Worm (Caenorhabditis elegans): ENCODE measurements around the gene C41G11.1.
A peak's percentile ranks its signal among the peaks of the same experiment; 100 is the strongest.

The C41G11.1 gene

DNA sequence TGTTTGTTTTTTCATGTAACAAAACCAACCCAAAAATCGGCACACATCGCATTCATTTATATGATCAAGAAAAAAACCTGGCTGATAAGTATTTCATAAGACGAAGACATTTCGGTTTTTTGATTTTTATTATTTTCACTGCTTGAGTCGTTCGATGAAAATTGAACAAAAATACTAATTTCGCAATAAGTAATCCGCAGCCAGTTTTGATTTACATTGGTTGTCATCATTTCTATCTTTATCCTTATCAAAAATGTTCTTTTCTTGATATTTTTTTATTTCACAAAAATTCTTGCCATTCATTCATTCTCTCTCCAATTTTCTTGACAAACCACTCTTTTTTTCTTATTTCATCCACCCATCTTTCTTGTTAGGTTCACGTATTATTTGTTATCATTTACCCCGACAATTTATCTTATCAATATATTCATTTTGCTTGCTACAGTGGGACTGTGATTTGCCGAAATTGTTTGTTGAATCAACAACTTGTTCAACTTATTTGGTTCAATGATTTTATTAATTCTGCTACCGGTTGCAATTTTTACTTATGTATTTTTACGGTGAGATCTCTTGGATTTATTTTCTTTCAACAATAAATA lies 5.8 kb downstream of the C41G11.1 start, which contains the start of gene cyp-43A1:
TSS of gene cyp-43A1 (plus strand) at position 446 of the 599 bp plus-strand sequence.
- TF ChIP-seq him-1 (tag; optimal IDR thresholded peaks at IDR 0.05) (no peak), W03F9.2 (tag; optimal IDR thresholded peaks at IDR 0.05) (no peak), dao-5 (tag; optimal IDR thresholded peaks at IDR 0.05) (no peak)

DNA sequence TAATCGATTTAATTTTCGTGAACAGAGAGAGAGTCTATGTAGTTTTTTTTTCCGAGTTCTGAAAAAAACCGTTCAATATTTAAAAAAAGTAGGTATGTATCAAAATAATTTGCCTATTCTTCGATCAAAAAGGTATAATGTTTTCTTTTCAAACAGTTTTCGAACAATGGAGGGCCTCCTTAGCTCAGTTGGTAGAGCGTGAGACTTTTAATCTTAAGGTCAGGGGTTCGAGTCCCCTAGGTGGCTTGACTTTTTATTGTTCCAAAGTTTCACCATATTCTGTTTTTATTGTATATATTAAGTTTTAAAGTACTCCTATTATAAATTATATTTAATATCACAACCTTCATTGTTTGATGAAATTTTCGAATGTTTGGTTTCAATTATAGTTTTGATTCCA lies 6.5 kb downstream of the C41G11.1 start:
- TF ChIP-seq W03F9.2 (tag; optimal IDR thresholded peaks at IDR 0.05) (peak; percentile 35), him-1 (tag; optimal IDR thresholded peaks at IDR 0.05) (no peak)

DNA sequence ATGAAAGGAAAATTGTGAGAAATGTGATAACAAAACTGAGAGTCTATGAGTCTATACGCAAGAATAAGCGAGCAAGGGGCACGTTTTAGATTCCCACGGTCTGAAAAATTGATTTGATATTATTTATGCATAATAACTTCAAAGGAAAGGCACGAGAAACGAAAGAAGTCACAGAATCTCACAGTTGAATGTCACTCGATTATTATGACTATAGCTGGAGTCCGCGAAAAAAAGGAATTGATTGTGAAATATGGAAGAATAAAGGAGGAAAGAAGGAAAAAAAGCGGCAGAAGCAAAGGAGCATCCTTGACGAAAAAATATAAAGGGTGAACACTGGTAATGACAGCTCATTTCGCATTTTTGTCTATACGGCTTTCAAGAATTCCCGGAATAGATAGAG lies 9.4 kb downstream of the C41G11.1 start, which contains the start of gene cat-1:
TSS of gene cat-1 (minus strand) at position 101 of the 400 bp plus-strand sequence.
- TF ChIP-seq dao-5 (tag; optimal IDR thresholded peaks at IDR 0.05): no peak
- no peak for TF ChIP-seq him-1 (tag; optimal IDR thresholded peaks at IDR 0.05)
- no peak for TF ChIP-seq W03F9.2 (tag; optimal IDR thresholded peaks at IDR 0.05)

DNA sequence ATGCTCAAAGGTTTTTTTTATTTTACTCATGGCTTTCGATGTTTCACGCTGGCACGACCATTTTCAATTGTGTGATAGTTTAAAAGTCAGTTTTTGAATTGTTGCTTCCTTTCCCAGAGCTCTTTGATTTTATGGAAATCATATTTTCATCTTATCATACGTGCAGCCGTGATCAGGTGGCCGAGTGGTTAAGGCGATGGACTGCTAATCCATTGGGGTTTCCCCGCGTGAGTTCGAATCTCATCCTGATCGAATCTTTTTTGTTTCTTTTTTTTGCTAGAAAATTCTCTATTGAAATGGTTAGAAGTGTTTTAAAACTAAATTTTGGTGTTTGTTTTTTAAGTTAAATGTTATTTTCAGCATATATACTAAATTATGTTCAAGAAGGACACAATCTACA lies 10.8 kb downstream of the C41G11.1 start:
- TF ChIP-seq him-1 (tag; optimal IDR thresholded peaks at IDR 0.05) (no peak), W03F9.2 (tag; optimal IDR thresholded peaks at IDR 0.05) (no peak), dao-5 (tag; optimal IDR thresholded peaks at IDR 0.05) (no peak)

DNA sequence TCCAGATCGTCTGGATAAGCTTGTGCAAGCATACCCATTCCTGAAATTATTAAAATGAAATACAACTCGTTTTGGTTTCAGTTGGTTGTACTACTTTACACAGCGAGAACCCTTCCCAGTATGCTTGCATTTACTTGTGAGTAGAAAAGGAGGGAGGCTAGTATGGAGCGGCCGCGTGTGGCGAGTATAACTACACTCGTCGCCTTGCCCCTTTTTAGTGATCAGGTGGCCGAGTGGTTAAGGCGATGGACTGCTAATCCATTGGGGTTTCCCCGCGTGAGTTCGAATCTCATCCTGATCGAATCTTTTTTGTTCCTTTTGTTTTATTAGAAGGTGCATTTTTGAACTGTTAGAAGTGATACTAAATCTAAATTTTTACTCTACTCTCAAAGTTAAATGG lies 12.2 kb downstream of the C41G11.1 start:
- no peak for TF ChIP-seq W03F9.2 (tag; optimal IDR thresholded peaks at IDR 0.05)
- no peak for TF ChIP-seq him-1 (tag; optimal IDR thresholded peaks at IDR 0.05)
- peak; percentile 58 for TF ChIP-seq dao-5 (tag; optimal IDR thresholded peaks at IDR 0.05)

DNA sequence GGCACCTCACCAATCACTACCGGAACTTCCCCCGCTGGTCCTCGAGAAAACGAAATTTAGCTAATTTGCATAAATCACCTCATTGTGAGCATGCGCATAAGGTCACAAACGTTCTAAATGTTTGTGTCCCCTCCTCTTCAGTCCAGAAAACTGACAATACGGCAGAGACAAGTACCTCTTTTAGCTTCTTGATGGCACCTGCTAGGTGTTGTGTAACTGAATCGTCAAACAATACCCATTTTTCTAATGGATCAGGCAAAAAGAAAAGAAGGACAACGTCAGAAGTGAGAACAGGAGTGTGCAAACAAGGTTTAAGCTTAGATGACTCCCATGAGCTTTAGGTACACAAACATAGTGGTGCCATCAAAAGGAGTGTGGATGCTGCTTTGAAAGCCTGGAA lies 20.5 kb downstream of the C41G11.1 start:
- TF ChIP-seq W03F9.2 (tag; optimal IDR thresholded peaks at IDR 0.05): no peak
- TF ChIP-seq him-1 (tag; optimal IDR thresholded peaks at IDR 0.05): no peak

DNA sequence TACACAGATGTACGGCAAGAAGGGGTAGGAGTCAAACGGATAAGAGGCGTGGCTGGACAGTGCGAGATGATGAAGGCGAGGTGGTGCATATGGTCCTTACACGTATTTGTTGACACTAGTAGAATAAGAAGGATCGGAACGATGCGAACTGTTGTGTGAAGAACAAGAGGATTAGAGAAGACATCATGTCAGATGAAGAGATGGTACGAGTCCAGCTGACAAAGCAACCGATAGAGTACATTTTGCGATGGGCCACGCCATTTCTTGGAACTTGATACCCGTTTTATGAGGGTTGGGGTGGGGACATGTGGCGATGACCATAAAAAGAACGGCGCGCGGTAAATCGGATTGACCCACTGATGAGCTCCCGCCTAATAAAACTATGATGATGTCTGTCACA lies 21.6 kb downstream of the C41G11.1 start:
- TF ChIP-seq dao-5 (tag; optimal IDR thresholded peaks at IDR 0.05): no peak

DNA sequence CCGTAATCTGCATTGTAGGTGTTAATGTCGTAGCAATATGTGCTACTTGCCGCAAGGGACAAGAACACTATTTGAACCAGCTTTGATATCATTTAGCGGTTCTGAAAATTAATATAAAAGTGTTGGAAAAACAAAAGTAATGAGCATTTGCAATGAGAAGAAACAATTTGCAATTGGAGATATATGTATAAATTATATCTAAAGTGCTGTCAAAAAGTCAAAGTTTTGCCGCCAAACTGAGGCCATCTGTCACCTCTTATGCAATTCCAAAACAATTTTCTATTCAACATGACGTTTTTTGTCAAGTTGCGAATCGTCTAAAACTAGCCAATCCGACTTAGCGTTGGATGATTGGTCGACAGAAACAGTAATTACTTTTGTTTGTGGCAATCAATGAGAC lies 22.8 kb downstream of the C41G11.1 start, which contains the start of gene W01C8.5:
TSS of gene W01C8.5 (minus strand) at position 101 of the 400 bp plus-strand sequence.
- TF ChIP-seq dao-5 (tag; optimal IDR thresholded peaks at IDR 0.05) (no peak), W03F9.2 (tag; optimal IDR thresholded peaks at IDR 0.05) (no peak), him-1 (tag; optimal IDR thresholded peaks at IDR 0.05) (no peak)

DNA sequence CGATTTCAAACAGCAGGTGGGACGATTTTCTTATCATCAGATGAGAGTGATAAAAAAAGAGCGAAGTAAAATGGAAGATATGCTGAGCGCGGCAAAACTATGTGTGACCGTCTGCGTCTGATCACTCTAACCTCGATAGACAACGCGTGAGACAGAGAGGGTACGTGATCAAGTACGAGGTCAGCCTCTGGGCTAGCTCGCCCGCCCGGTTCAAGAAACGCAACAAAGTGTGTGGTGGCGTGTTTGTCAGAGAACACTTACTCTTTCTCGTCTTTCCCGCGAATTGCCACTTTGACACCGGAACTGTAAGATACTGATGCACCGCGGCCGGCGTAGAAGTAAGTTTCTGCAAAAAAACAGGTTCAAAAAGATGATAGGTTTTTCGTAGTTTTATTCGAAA lies 23.8 kb downstream of the C41G11.1 start:
- TF ChIP-seq dao-5 (tag; optimal IDR thresholded peaks at IDR 0.05) (no peak), him-1 (tag; optimal IDR thresholded peaks at IDR 0.05) (no peak), W03F9.2 (tag; optimal IDR thresholded peaks at IDR 0.05) (no peak)

DNA sequence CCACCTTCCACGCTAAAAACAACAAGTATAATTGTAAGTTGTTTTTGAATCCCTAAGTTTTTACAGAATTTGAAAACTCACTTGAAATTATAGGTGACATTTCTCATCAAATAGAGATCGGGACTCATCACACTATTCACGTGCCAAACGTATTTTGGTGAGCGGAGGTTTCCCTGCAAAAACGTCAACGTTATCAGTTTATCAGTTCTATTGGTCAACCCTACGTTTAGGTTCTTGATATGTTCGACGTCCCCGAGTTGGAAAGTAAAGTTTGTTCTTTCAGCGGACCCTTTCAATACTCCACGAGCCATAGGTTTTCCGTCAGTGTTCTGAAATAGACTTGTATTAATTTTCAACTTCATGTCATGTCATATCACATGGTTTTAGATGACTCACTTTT lies 24.6 kb downstream of the C41G11.1 start:
- TF ChIP-seq dao-5 (tag; optimal IDR thresholded peaks at IDR 0.05): no peak
- TF ChIP-seq W03F9.2 (tag; optimal IDR thresholded peaks at IDR 0.05): no peak
- no peak for TF ChIP-seq him-1 (tag; optimal IDR thresholded peaks at IDR 0.05)

DNA sequence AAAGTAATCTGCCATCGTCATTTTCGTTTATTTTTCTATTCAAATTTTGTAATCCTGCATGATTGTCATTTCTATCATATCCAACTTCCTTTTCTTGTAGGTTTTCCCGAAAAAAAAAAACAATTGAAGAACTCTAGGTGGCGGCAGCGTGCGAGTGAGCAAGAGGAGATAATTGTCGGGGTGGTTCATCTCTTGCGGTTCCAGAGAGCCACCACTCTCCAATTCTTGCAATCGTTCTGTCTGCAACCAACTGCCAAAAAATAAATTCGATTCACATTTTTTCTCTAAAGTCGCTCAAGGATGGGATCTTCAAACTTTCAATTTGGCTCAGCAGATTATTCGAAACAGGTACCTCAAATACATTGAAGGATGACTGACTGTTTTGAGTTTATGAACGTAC lies 27.9 kb downstream of the C41G11.1 start, which contains the start of gene W01C8.1:
TSS of gene W01C8.1 (plus strand) at position 301 of the 400 bp plus-strand sequence.
- no peak for TF ChIP-seq him-1 (tag; optimal IDR thresholded peaks at IDR 0.05)
- TF ChIP-seq W03F9.2 (tag; optimal IDR thresholded peaks at IDR 0.05): no peak
- TF ChIP-seq dao-5 (tag; optimal IDR thresholded peaks at IDR 0.05): no peak

DNA sequence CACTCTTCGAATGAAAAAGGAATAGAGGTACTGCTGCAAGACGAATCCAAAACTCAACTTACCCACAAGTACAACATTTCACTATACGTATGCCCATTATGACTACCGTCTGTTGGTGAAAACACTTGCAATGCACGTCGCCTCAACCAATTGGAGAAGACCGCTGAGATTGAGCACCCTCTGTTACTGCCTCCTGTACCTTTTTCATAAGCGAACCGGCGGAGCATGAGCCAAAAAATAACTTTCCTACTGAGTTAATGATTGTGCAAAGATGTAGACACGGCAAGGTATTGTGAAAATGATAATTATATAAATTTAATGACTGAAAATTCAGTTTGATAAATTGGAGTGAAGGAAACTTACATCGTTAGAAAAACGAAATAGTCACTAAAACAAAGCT lies 30.9 kb downstream of the C41G11.1 start:
- TF ChIP-seq him-1 (tag; optimal IDR thresholded peaks at IDR 0.05): no peak
- TF ChIP-seq dao-5 (tag; optimal IDR thresholded peaks at IDR 0.05): no peak
- TF ChIP-seq W03F9.2 (tag; optimal IDR thresholded peaks at IDR 0.05): no peak

DNA sequence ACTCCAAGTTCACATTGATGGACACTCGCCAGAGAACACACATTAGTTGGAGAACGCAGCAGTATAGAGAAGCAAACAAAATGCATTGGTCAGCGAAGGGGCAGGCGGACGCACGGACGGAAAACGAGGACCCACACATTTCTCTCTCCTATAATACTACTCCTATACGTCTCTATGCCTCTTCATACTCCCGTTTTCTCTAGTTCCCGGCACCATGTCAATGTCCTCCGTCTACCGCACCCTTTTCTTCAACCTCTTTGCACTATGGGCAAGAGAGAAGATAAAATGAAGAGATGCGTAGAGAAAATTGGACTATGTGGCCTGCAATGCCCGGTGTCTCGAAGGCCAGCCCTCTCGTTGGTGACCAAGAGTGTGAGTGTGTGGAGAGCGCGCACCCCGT lies 34.0 kb downstream of the C41G11.1 start, which contains the start of gene set-20:
TSS of gene set-20 (minus strand) at position 94 of the 400 bp plus-strand sequence.
- TF ChIP-seq W03F9.2 (tag; optimal IDR thresholded peaks at IDR 0.05) (no peak), him-1 (tag; optimal IDR thresholded peaks at IDR 0.05) (no peak), dao-5 (tag; optimal IDR thresholded peaks at IDR 0.05) (no peak)

DNA sequence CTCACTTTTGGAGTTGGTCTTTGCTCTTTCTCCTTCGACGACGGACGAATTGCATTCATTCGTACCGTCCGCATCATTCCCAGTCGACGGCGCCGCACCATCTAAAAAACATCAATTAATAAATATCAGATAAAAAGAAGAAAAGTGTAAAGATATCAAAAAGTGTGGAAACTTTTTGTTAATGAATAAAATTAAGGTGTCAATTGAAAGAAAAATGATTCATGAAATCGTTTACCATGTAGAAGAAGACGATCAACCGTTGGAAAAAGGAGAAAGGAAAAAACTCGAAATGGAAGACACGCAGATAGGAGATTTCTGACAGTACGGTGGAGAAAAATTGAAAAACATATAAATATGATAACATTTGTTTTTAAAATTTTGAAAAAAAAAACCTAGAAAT lies 39.9 kb downstream of the C41G11.1 start, which contains the start of gene set-19:
TSS of gene set-19 (minus strand) at position 101 of the 400 bp plus-strand sequence.
- no peak for TF ChIP-seq W03F9.2 (tag; optimal IDR thresholded peaks at IDR 0.05)
- TF ChIP-seq dao-5 (tag; optimal IDR thresholded peaks at IDR 0.05): no peak
- no peak for TF ChIP-seq him-1 (tag; optimal IDR thresholded peaks at IDR 0.05)

DNA sequence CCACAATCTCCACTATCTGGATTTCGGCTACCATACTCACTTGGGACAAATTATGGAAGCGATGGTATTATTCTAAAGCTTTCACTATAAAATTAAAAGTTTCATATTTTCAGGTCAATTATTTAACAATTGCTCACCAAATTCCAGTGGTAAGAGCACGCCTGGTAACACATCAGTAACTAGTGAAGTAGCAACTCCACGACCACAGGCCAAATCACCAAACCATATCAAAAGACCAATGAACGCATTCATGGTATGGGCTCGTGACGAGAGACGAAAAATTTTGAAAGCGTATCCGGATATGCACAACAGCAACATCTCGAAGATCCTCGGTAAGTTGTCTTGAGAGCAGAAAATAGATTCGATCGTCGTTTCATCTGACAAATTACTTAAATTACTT lies 47.4 kb downstream of the C41G11.1 start:
- TF ChIP-seq dao-5 (tag; optimal IDR thresholded peaks at IDR 0.05) (no peak), him-1 (tag; optimal IDR thresholded peaks at IDR 0.05) (no peak), W03F9.2 (tag; optimal IDR thresholded peaks at IDR 0.05) (no peak)
